Worm (Caenorhabditis elegans) whole organism, L1 larva: Measurements from ENCODE around the gene twk-46.

Source experiments
- C16A3.4 ChIP-seq: fragments of 150-350 bp; optimal IDR thresholded peaks from 2 replicates; lab custom pipeline; 2014; ENCODE audit warnings: missing biosample characterization, missing genetic modification characterization
- C34B4.2 ChIP-seq: sonication (generic microtip); optimal IDR thresholded peaks from 2 replicates; lab custom pipeline; 2017; ENCODE audit warnings: mild to moderate bottlenecking, missing genetic modification characterization, missing compliant biosample characterization
- F16B12.6 ChIP-seq: fragments of 150-350 bp; optimal IDR thresholded peaks from 2 replicates; lab custom pipeline; 2014; ENCODE audit warnings: missing biosample characterization, missing genetic modification characterization
- aly-2 ChIP-seq: fragments of 150-350 bp; optimal IDR thresholded peaks from 2 replicates; lab custom pipeline; 2014; ENCODE audit warnings: missing biosample characterization, missing genetic modification characterization
- ceh-8 ChIP-seq: fragments of 200-800 bp; sonication (Bioruptor generic); optimal IDR thresholded peaks from 2 replicates; lab custom pipeline; 2018; ENCODE audit warnings: mild to moderate bottlenecking, missing genetic modification characterization, moderate library complexity, missing compliant biosample characterization
- ceh-82 ChIP-seq, 3 experiments: fragments of 150-350 bp in 1 of 3; sonication (generic microtip) in 2 of 3; optimal IDR thresholded peaks; 2 replicates each; lab custom pipeline; 2014 to 2017; ENCODE audit warnings: missing biosample characterization in 3 of 3, missing genetic modification characterization in 3 of 3
- ceh-88 ChIP-seq: fragments of 200-800 bp; sonication (Bioruptor generic); IDR thresholded peaks from 2 replicates; pipeline ENCODE4 v1.3.6; 2022; ENCODE audit warnings: missing genetic modification characterization, missing compliant biosample characterization
- ceh-90 ChIP-seq: sonication (generic microtip); optimal IDR thresholded peaks from 2 replicates; lab custom pipeline; 2016; ENCODE audit warnings: missing genetic modification characterization, missing compliant biosample characterization
- efl-3 ChIP-seq: fragments of 200-800 bp; sonication (Bioruptor generic); optimal IDR thresholded peaks from 2 replicates; lab custom pipeline; 2018; ENCODE audit warnings: mild to moderate bottlenecking, missing genetic modification characterization, missing compliant biosample characterization
- egl-13 ChIP-seq: sonication (generic microtip); optimal IDR thresholded peaks from 2 replicates; lab custom pipeline; 2016; ENCODE audit warnings: missing genotype, missing genetic modification reagents, missing genetic modification characterization, missing compliant biosample characterization
- egl-27 ChIP-seq, 2 experiments: fragments of 150-350 bp in 1 of 2; sonication (generic microtip); optimal IDR thresholded peaks; 3 replicates each; lab custom pipeline; 2017 to 2018; ENCODE audit warnings: missing biosample characterization in 2 of 2, missing genetic modification characterization in 2 of 2, missing genetic modification reagents in 2 of 2
- fkh-10 ChIP-seq: sonication (generic microtip); optimal IDR thresholded peaks from 2 replicates; lab custom pipeline; 2017; ENCODE audit warnings: missing biosample characterization, missing genetic modification reagents, missing genetic modification characterization
- fkh-8 ChIP-seq: sonication (generic microtip); optimal IDR thresholded peaks from 2 replicates; lab custom pipeline; 2016; ENCODE audit warnings: mild to moderate bottlenecking, missing genetic modification characterization, missing compliant biosample characterization
- hlh-17 ChIP-seq: fragments of 200-800 bp; sonication (Bioruptor generic); optimal IDR thresholded peaks from 2 replicates; lab custom pipeline; 2018; ENCODE audit warnings: missing genetic modification characterization, mild to moderate bottlenecking, missing compliant biosample characterization, moderate library complexity, borderline replicate concordance
- hpl-2 ChIP-seq: fragments of 150-350 bp; optimal IDR thresholded peaks from 2 replicates; lab custom pipeline; 2014; ENCODE audit warnings: missing biosample characterization, missing genetic modification reagents, missing genetic modification characterization
- lin-39 ChIP-seq: fragments of 150-350 bp; optimal IDR thresholded peaks from 2 replicates; lab custom pipeline; 2014; ENCODE audit warnings: missing biosample characterization, missing genetic modification reagents, missing genetic modification characterization
- lir-3 ChIP-seq: sonication (generic microtip); optimal IDR thresholded peaks from 2 replicates; lab custom pipeline; 2016; ENCODE audit warnings: mild to moderate bottlenecking, missing genetic modification characterization, moderate library complexity, missing compliant biosample characterization; ENCODE audit not compliant: poor library complexity
- mdl-1 ChIP-seq, 2 experiments: fragments of 150-350 bp; optimal IDR thresholded peaks; 2 replicates each; lab custom pipeline; 2014 to 2017; ENCODE audit warnings: missing biosample characterization in 2 of 2, missing genetic modification characterization in 2 of 2, inconsistent platforms in 1 of 2
- nhr-11 ChIP-seq: fragments of 150-350 bp; optimal IDR thresholded peaks from 2 replicates; lab custom pipeline; 2014; ENCODE audit warnings: missing biosample characterization, missing genetic modification characterization
- nhr-19 ChIP-seq: fragments of 200-800 bp; sonication (Bioruptor generic); conservative IDR thresholded peaks from 2 replicates; pipeline ENCODE4 v1.3.6; 2022; ENCODE audit warnings: missing genetic modification characterization, missing compliant biosample characterization
- nhr-20 ChIP-seq: sonication (generic microtip); optimal IDR thresholded peaks from 2 replicates; lab custom pipeline; 2016; ENCODE audit warnings: mild to moderate bottlenecking, missing genetic modification characterization, missing compliant biosample characterization
- nhr-84 ChIP-seq: sonication (generic microtip); optimal IDR thresholded peaks from 2 replicates; lab custom pipeline; 2017; ENCODE audit warnings: missing biosample characterization, missing genetic modification characterization
- nhr-85 ChIP-seq: sonication (generic microtip); peaks from one replicate; lab custom pipeline; 2016; ENCODE audit warnings: missing genetic modification characterization, inconsistent platforms, missing compliant biosample characterization
- pqm-1 ChIP-seq: sonication (generic microtip); optimal IDR thresholded peaks from 3 replicates; lab custom pipeline; 2017; ENCODE audit warnings: missing biosample characterization, missing genetic modification characterization
- snpc-4 ChIP-seq: fragments of 150-350 bp; optimal IDR thresholded peaks from 2 replicates; lab custom pipeline; 2014; ENCODE audit warnings: missing biosample characterization, missing genetic modification characterization
- sox-4 ChIP-seq: sonication (generic microtip); optimal IDR thresholded peaks from 2 replicates; lab custom pipeline; 2016; ENCODE audit warnings: missing genetic modification characterization, missing compliant biosample characterization
- sup-37 ChIP-seq: fragments of 200-800 bp; sonication (Bioruptor generic); optimal IDR thresholded peaks from 2 replicates; lab custom pipeline; 2018; ENCODE audit warnings: mild to moderate bottlenecking, missing genetic modification characterization, missing compliant biosample characterization
- swsn-7 ChIP-seq: sonication (generic microtip); optimal IDR thresholded peaks from 2 replicates; lab custom pipeline; 2016; ENCODE audit warnings: missing genetic modification characterization, missing compliant biosample characterization
- unc-30 ChIP-seq: sonication (generic microtip); optimal IDR thresholded peaks from 2 replicates; lab custom pipeline; 2017; ENCODE audit warnings: missing biosample characterization, missing genetic modification characterization
- unc-62 ChIP-seq: fragments of 150-350 bp; optimal IDR thresholded peaks from 2 replicates; lab custom pipeline; 2014; ENCODE audit warnings: missing biosample characterization, missing genetic modification reagents, missing genetic modification characterization
- unc-86 ChIP-seq: sonication (generic microtip); optimal IDR thresholded peaks from 2 replicates; lab custom pipeline; 2016; ENCODE audit warnings: missing genetic modification characterization, missing compliant biosample characterization
- vab-15 ChIP-seq: sonication (generic microtip); optimal IDR thresholded peaks from 2 replicates; lab custom pipeline; 2017; ENCODE audit warnings: missing genotype, mild to moderate bottlenecking, missing genetic modification characterization, missing compliant biosample characterization
- zip-4 ChIP-seq: fragments of 200-800 bp; sonication (Bioruptor generic); optimal IDR thresholded peaks from 2 replicates; lab custom pipeline; 2018; ENCODE audit warnings: mild to moderate bottlenecking, missing genetic modification characterization, moderate library complexity, missing compliant biosample characterization
- ztf-11 ChIP-seq, 2 experiments: sonication (generic microtip); optimal IDR thresholded peaks; 2 replicates each; lab custom pipeline; 2016 to 2017; ENCODE audit warnings: missing genetic modification characterization in 2 of 2, missing biosample characterization in 1 of 2, missing compliant biosample characterization in 1 of 2

Gene twk-46

ce11 chrV:19027338-19027737, 32.6 kb upstream of the twk-46 start:
- TF ChIP-seq swsn-7 (tag; lab: Kevin White, UChicago) (no peak), efl-3 (GFP tag; lab: Kevin White, UChicago) (no peak), unc-86 (tag; lab: Kevin White, UChicago) (no peak), aly-2 (tag; lab: Kevin White, UChicago) (no peak), fkh-10 (GFP tag; lab: Kevin White, UChicago) (no peak), sox-4 (tag; lab: Kevin White, UChicago) (no peak), unc-62 (GFP tag; lab: Kevin White, UChicago) (no peak), snpc-4 (tag; lab: Kevin White, UChicago) (no peak), pqm-1 (tag; lab: Kevin White, UChicago) (no peak), sup-37 (GFP tag; lab: Kevin White, UChicago) (no peak), hlh-17 (GFP tag; lab: Kevin White, UChicago) (no peak), lir-3 (tag; lab: Kevin White, UChicago) (no peak), hpl-2 (GFP tag; lab: Kevin White, UChicago) (no peak)
- TF ChIP-seq, all 84 proteins: peak for 0

ce11 chrV:19031456-19031855, 28.5 kb upstream of the twk-46 start, which contains the start of gene Y39B6A.27:
Y39B6A.27 (plus strand) TSS chrV:19031756.
- no peak for TF ChIP-seq F16B12.6 (tag; lab: Kevin White, UChicago)
- no peak for TF ChIP-seq swsn-7 (tag; lab: Kevin White, UChicago)
- TF ChIP-seq snpc-4 (tag; lab: Kevin White, UChicago), result no peak
- TF ChIP-seq vab-15 (tag; lab: Kevin White, UChicago), result no peak
- TF ChIP-seq fkh-10 (GFP tag; lab: Kevin White, UChicago), result no peak
- no peak for TF ChIP-seq efl-3 (GFP tag; lab: Kevin White, UChicago)
- TF ChIP-seq egl-13 (tag; lab: Kevin White, UChicago), result no peak
- no peak for TF ChIP-seq nhr-11 (tag; lab: Kevin White, UChicago)
- no peak for TF ChIP-seq ceh-82 (tag; optimal IDR thresholded peaks at IDR 0.05; lab: Kevin White, UChicago)
- TF ChIP-seq nhr-19 (GFP tag; lab: Robert Waterston, UW), result no peak

ce11 chrV:19036061-19036460, 23.9 kb upstream of the twk-46 start:
- TF ChIP-seq nhr-85 (tag; lab: Kevin White, UChicago), result no peak
- TF ChIP-seq C34B4.2 (tag; lab: Kevin White, UChicago), result no peak
- TF ChIP-seq F16B12.6 (tag; lab: Kevin White, UChicago), result no peak

- TF ChIP-seq nhr-85 (tag; lab: Kevin White, UChicago) (peak; percentile 17), ztf-11 (tag; optimal IDR thresholded peaks at IDR 0.05; lab: Kevin White, UChicago) (no peak)
Observed at ce11 chrV:19037222-19037621, 22.8 kb upstream of the twk-46 start, which contains the start of gene asp-17. asp-17 (minus strand) TSS chrV:19037322.

ce11 chrV:19042256-19042655, 17.7 kb upstream of the twk-46 start, which contains the start of gene asp-16:
asp-16 (minus strand) TSS chrV:19042605.
- TF ChIP-seq nhr-84, result no peak
- no peak for TF ChIP-seq sup-37 (GFP tag; lab: Kevin White, UChicago)
- no peak for TF ChIP-seq lin-39 (tag; lab: Kevin White, UChicago)
- no peak for TF ChIP-seq ceh-8 (GFP tag; lab: Kevin White, UChicago)
- no peak for TF ChIP-seq ceh-90 (tag; lab: Kevin White, UChicago)
- no peak for TF ChIP-seq egl-27 (tag; optimal IDR thresholded peaks at IDR 0.05; lab: Kevin White, UChicago)
- no peak for TF ChIP-seq fkh-8 (tag; lab: Kevin White, UChicago)
- TF ChIP-seq C16A3.4, result no peak
- no peak for TF ChIP-seq zip-4 (GFP tag; lab: Kevin White, UChicago)
- no peak for TF ChIP-seq mdl-1 (tag; optimal IDR thresholded peaks at IDR 0.05; lab: Kevin White, UChicago)
- no peak for TF ChIP-seq nhr-20 (tag; lab: Kevin White, UChicago)
- no peak for TF ChIP-seq egl-13 (tag; lab: Kevin White, UChicago)
- no peak for TF ChIP-seq unc-30 (tag; lab: Kevin White, UChicago)
- TF ChIP-seq C34B4.2 (tag; lab: Kevin White, UChicago), result no peak
- TF ChIP-seq ceh-88 (GFP tag; lab: Robert Waterston, UW), result no peak
